Worm (Caenorhabditis elegans): ENCODE measurements around the gene Y54G2A.32.

The Y54G2A.32 gene

DNA sequence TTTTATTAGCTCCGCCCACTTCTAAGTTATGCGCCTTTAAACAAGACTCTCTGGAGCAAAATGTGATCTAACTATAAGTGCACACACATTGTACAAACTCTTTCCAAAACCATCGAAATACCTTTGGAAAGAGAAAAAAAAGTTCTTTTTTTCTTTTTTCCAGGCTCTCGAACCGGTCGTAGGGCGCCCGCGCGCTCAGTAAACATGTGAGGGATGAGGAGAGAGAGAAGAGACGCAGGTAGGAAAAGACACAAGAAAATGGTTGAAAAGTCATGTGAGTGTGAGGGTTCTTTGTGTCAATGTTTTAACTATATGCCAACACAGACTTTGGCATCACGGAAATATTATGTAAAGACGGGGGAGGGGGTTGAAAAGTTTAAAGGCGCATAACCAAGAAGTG is 29.3 kb upstream of the Y54G2A.32 start (continued):
- peak; percentile 65 for TF ChIP-seq hpl-2 (GFP tag; optimal IDR thresholded peaks at IDR 0.05)
- peak; percentile 55 for TF ChIP-seq isw-1 (GFP tag; IDR thresholded peaks at IDR 0.05)
- peak; percentile 37 for TF ChIP-seq unc-130 (tag; optimal IDR thresholded peaks at IDR 0.05)
- no peak for TF ChIP-seq unc-62 (GFP tag; optimal IDR thresholded peaks at IDR 0.05)

DNA sequence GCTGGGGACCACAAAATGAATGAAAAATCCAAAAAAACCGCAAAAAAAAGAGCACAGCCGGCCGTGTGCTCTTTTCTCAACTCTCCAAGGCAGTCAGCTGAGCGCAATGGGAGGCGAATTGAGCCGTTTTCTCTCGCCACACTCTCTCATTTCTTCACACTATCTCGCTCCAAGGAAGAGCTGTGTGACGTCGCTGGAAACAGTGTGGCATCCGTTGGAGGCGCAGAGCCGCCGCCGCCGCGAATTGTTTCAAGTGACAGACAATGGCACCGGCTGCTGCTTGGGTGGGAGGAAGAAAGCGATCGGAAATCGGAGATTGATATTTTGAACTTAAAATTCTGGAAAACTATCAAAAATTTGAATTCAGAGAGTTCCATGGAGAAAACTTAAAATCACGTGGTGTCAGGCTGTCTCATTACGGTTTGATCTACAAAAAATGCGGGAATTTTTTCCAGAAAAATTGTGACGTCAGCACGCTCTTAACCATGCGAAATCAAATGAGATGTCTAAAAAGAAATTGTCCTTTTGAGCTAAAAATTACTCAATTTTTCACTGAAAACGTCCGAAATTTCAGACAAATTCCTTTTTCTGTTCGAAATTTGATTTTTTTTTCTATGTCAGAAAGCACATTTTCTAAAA is 27.6 kb upstream of the Y54G2A.32 start:
- no peak for TF ChIP-seq mab-9 (GFP tag; IDR thresholded peaks at IDR 0.05)
- no peak for TF ChIP-seq nhr-76 (tag; optimal IDR thresholded peaks at IDR 0.05)
- TF ChIP-seq C04F5.9 (tag; optimal IDR thresholded peaks at IDR 0.05): no peak
- TF ChIP-seq sptf-1 (tag; optimal IDR thresholded peaks at IDR 0.05): no peak
- TF ChIP-seq aly-2 (tag; optimal IDR thresholded peaks at IDR 0.05): no peak
- TF ChIP-seq elt-2 (tag; optimal IDR thresholded peaks at IDR 0.05): no peak
- no peak for TF ChIP-seq ceh-63 (GFP tag; optimal IDR thresholded peaks at IDR 0.05)
- peak in 1 of 3 experiments; percentile 42 for TF ChIP-seq ceh-82 (tag; optimal IDR thresholded peaks at IDR 0.05)
- TF ChIP-seq vab-15 (tag; optimal IDR thresholded peaks at IDR 0.05): no peak
- no peak for TF ChIP-seq nhr-12 (tag; optimal IDR thresholded peaks at IDR 0.05)
- peak; percentile 80 for TF ChIP-seq nhr-71 (tag; optimal IDR thresholded peaks at IDR 0.05)
- no peak for TF ChIP-seq mef-2 (tag; optimal IDR thresholded peaks at IDR 0.05)
- TF ChIP-seq pag-3 (tag; optimal IDR thresholded peaks at IDR 0.05; ENCODE audit: borderline replicate concordance, insufficient read depth): peak; percentile 95
- TF ChIP-seq pax-3 (tag; optimal IDR thresholded peaks at IDR 0.05): no peak
- no peak for TF ChIP-seq Y116A8C.19 (tag; optimal IDR thresholded peaks at IDR 0.05; ENCODE audit: borderline replicate concordance)
- no peak for TF ChIP-seq grh-1 (GFP tag; IDR thresholded peaks at IDR 0.05)
- no peak for TF ChIP-seq egl-27 (tag; optimal IDR thresholded peaks at IDR 0.05)
- TF ChIP-seq fkh-4 (tag; optimal IDR thresholded peaks at IDR 0.05; ENCODE audit: borderline replicate concordance): no peak
- no peak for TF ChIP-seq lin-13 (GFP tag; optimal IDR thresholded peaks at IDR 0.05)
- TF ChIP-seq nhr-84 (tag; optimal IDR thresholded peaks at IDR 0.05): no peak
- TF ChIP-seq lin-14 (GFP tag; optimal IDR thresholded peaks at IDR 0.05): peak; percentile 89
- no peak for TF ChIP-seq ztf-11 (tag; optimal IDR thresholded peaks at IDR 0.05)
- TF ChIP-seq zip-4 (GFP tag; optimal IDR thresholded peaks at IDR 0.05): no peak
- peak; percentile 40 for TF ChIP-seq fkh-10 (GFP tag; optimal IDR thresholded peaks at IDR 0.05)
- TF ChIP-seq ceh-88 (GFP tag; IDR thresholded peaks at IDR 0.05): no peak
- peak; percentile 43 to 52 for TF ChIP-seq lsy-2 (tag; optimal IDR thresholded peaks at IDR 0.05)
- TF ChIP-seq irx-1 (tag; optimal IDR thresholded peaks at IDR 0.05): peak; percentile 25
- no peak for TF ChIP-seq nhr-28 (tag; optimal IDR thresholded peaks at IDR 0.05)
- peak; percentile 87 for TF ChIP-seq rnt-1 (tag; optimal IDR thresholded peaks at IDR 0.05)
- TF ChIP-seq swsn-7 (tag; optimal IDR thresholded peaks at IDR 0.05): peak; percentile 60
- no peak for TF ChIP-seq fos-1 (tag; optimal IDR thresholded peaks at IDR 0.05)
- peak; percentile 36 for TF ChIP-seq mep-1 (tag; optimal IDR thresholded peaks at IDR 0.05)
- no peak for TF ChIP-seq nhr-90 (tag; optimal IDR thresholded peaks at IDR 0.05; ENCODE audit: poor library complexity)
- TF ChIP-seq lin-35 (GFP tag; optimal IDR thresholded peaks at IDR 0.05): peak; percentile 1 to 47
- TF ChIP-seq lir-3 (tag; optimal IDR thresholded peaks at IDR 0.05; ENCODE audit: poor library complexity): no peak
- TF ChIP-seq skn-1 (tag; optimal IDR thresholded peaks at IDR 0.05): no peak
- peak; percentile 42; the same call in 1 of the 2 replicates for TF ChIP-seq isw-1 (GFP tag; IDR thresholded peaks at IDR 0.05)
- TF ChIP-seq elt-3 (tag; optimal IDR thresholded peaks at IDR 0.05): no peak
- no peak for TF ChIP-seq mdl-1 (tag; optimal IDR thresholded peaks at IDR 0.05)
- peak; percentile 25 for TF ChIP-seq dsc-1 (tag; optimal IDR thresholded peaks at IDR 0.05)
- TF ChIP-seq aha-1 (tag; optimal IDR thresholded peaks at IDR 0.05): no peak
- TF ChIP-seq pqm-1 (tag; optimal IDR thresholded peaks at IDR 0.05): no peak
- no peak for TF ChIP-seq efl-3 (GFP tag; optimal IDR thresholded peaks at IDR 0.05)
- TF ChIP-seq sup-37 (GFP tag; optimal IDR thresholded peaks at IDR 0.05): no peak
- no peak for TF ChIP-seq nhr-237 (tag; optimal IDR thresholded peaks at IDR 0.05)
- TF ChIP-seq ces-1 (GFP tag; optimal IDR thresholded peaks at IDR 0.05): no peak
- TF ChIP-seq snu-23 (GFP tag; optimal IDR thresholded peaks at IDR 0.05): peak; percentile 64
